Worm (Caenorhabditis elegans) whole organism, L4/young adult: Measurements from ENCODE around the gene clec-1.

ENCODE experiments used
- W03F9.2 ChIP-seq: fragments of 150-350 bp; optimal IDR thresholded peaks from 2 replicates; lab custom pipeline; 2014; ENCODE audit warnings: missing biosample characterization, missing genetic modification characterization
- dao-5 ChIP-seq: sonication (generic microtip); optimal IDR thresholded peaks from 2 replicates; lab custom pipeline; 2016; ENCODE audit warnings: missing genotype, missing genetic modification characterization, moderate library complexity, missing compliant biosample characterization
- him-1 ChIP-seq: sonication (generic microtip); optimal IDR thresholded peaks from 2 replicates; lab custom pipeline; 2016; ENCODE audit warnings: missing genotype, missing genetic modification reagents, missing genetic modification characterization, missing compliant biosample characterization

clec-1 gene

DNA sequence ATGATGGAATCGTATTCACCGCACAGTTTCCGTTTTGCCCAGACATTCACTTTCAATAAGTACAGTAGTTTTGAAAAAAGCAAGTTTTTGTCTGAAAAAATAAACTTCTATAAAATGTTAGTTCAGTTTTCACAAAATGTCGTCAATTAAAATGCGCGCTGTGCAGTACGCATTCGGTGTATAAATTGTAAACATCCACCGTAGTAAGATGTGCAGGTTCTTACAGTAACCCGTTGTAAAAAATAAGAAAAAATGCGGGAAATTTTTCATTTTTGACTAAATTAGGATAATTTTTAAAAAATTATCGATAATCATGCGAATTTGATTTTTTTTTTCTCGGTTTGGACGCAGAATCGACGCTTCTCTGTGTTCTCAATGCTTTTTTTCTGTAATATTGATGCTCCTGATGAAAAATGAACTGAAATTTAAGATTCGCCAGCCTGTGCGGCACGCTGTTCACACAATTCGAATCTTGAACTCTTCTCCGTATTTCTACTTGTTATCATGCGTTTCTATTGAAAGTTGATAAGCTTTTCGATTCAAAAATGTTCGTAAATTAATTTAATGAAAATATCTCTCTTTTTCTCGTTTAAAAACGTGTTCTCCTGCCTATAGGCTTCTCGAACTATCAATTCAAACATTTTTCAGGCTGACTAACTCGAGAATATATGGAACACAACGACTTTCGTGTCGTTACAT is 17.4 kb downstream of the clec-1 start, which contains the start of gene rga-3:
Gene rga-3, plus strand, starts transcription at position 649 of the 699 bp plus-strand sequence.
- TF ChIP-seq him-1 (no peak), W03F9.2 (tag; lab: Kevin White, UChicago) (peak; percentile 66)

DNA sequence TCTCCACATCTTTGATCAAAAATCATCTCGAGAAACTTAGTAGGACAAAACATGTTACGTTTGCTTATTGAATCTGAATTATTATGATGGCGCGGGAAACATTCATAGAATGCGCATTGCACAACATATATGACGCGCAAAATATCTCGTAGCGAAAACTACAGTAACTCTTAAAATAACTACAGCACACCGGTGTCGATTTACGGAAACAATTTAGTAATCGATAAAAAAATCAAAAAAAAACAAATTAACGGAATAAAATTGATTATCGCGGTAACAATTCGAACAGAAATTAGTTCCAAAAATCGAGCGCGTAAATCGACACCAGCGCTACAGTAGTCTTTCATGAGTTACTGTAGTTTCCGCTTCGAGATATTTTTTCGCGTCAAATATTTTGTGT is 22.1 kb downstream of the clec-1 start:
- no peak for TF ChIP-seq dao-5
- no peak for TF ChIP-seq him-1
- TF ChIP-seq W03F9.2 (tag; lab: Kevin White, UChicago), result no peak

DNA sequence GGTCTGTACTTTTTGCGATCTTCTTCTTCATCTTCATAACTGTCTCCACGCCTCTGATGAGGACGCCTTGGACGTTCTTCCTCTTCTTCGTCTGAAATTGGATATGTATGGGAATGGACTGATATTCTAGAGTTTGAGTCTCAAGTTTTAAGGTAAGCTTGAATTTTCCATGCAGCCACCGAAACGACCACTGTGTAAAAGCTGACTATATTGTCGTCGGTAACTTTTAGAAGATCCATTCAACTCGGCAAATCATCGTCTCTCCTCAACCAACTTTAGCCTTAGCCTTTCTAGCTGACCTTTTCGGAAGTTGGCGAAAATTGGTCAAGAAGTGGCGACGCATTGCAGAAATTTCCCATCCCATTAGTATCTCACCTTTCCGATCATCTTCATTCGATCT is 24.4 kb downstream of the clec-1 start:
- TF ChIP-seq him-1 (no peak), dao-5 (no peak), W03F9.2 (tag; lab: Kevin White, UChicago) (no peak)

DNA sequence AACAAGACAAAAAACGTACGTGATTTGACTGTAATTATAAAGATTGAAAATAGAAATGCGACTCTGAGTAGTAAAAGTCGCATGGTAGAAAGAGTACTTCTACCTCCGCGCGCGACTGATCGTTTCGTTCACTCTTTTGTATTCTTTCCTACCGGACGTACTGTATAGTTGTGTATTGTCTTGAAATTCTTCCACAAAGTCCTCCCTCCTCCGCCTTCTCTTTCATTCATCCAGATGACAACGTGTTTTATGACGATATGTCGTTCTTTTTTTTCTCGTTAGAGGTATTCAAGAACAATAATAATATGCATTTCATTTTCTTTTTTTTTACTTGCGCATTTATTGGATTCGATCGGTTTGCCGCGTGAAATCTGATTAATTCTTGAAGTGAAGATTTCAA is 26.5 kb downstream of the clec-1 start, which contains the start of gene K09H11.4:
Gene K09H11.4, minus strand, starts transcription at position 101 of the 400 bp plus-strand sequence.
- no peak for TF ChIP-seq him-1
- no peak for TF ChIP-seq W03F9.2 (tag; lab: Kevin White, UChicago)
- TF ChIP-seq dao-5, result no peak

DNA sequence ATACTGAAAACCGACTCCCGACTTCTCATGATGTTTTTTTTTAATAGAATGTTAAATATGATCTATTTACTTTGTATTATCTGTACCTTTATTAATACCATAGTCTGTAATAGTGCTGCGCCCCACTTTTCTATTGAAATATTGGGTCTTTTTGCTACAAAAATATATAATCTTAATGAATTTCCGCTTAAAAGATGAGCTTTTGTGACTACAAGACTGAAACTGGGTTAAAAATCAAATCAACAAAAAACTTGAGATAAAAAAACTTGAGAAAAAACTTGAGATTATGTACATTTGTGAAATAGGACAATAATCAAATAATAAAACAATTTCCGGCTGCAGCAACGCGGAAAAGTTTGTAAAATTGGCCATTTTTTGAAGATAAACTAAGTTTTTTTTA is 30.8 kb downstream of the clec-1 start, which contains the start of gene K09H11.15:
Gene K09H11.15, minus strand, starts transcription at position 101 of the 400 bp plus-strand sequence.
- TF ChIP-seq dao-5 (no peak), W03F9.2 (tag; lab: Kevin White, UChicago) (no peak), him-1 (no peak)

DNA sequence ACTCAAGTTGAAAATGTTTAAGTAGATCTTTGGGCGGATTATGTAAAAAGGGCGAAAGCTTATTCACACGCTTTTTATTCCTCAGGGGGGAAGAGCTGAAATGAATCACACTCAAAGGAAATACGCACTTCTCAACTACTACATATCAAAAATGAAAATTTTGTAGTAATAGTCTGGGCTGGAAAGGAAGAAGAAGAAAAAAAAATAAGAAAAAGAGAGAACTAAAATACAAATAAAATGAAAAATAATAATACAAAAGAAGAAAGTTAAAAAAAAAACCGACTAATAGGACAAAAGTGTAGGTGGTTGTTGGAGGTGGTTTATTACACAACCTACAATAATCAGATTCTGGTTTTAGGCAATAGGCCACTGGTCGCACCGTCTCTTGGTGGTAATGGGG is 36.1 kb downstream of the clec-1 start, which contains the start of gene K09H11.6:
Gene K09H11.6, minus strand, starts transcription at position 101 of the 400 bp plus-strand sequence.
- TF ChIP-seq dao-5 (no peak), him-1 (no peak), W03F9.2 (tag; lab: Kevin White, UChicago) (no peak)

DNA sequence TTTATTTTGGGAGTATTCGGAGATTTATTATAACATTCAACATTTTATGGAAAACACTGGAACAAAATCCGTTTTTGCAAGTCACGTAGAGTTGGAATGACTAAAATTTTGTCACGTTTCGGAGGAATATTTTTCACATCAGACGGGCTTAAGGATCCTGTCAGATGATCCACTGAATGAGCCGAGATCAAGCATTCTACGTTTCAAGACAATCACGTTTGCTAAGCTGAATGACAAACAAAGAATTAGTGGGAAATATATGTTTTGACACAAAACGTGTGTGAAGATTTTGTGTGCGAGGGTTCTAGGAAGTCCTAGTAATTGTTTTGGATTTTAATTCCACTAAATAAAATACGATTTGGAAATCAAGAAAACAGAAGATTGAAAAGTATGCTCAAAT is 39.5 kb downstream of the clec-1 start:
- TF ChIP-seq W03F9.2 (tag; lab: Kevin White, UChicago), result no peak
- TF ChIP-seq dao-5, result no peak
- TF ChIP-seq him-1, result no peak

DNA sequence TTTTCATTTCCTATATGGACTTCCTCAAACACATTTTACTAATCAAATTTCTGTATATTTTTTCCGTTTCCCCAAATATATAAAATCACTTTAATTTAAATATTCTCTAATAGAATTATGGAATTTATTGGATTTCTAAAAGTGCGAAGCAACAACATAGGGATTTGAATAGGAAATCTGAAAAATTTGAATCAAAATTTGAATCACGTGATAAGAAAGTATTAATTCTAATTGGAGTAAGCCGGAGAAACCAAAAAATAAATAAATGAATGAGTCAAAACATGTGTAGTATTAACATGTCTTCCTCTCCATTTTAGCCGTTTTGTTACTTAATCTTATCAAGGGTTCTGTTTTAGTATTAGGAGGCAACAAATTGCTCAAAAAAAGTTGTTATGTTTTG is 41.3 kb downstream of the clec-1 start:
- no peak for TF ChIP-seq him-1
- TF ChIP-seq W03F9.2 (tag; lab: Kevin White, UChicago), result no peak
- TF ChIP-seq dao-5, result no peak

DNA sequence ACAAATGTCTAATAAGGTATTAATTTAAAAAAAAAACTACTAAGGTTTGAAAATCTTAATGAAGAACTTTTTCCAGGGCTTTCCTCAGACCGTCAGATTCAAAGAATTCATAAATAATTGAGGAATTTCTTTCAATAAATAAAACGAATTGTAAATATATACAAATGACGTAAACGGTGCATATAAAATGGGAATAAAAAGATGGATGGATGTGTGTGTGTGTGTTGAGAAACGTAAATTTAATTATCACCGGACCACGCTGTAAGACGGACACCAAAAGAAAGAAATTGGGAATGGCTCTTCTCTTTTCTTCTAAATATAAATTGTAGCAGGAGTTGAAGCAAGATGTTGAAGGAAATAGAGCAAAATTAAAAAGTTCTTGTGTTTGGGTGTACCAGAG is 46.3 kb downstream of the clec-1 start:
- TF ChIP-seq him-1 (no peak), dao-5 (no peak), W03F9.2 (tag; lab: Kevin White, UChicago) (no peak)

DNA sequence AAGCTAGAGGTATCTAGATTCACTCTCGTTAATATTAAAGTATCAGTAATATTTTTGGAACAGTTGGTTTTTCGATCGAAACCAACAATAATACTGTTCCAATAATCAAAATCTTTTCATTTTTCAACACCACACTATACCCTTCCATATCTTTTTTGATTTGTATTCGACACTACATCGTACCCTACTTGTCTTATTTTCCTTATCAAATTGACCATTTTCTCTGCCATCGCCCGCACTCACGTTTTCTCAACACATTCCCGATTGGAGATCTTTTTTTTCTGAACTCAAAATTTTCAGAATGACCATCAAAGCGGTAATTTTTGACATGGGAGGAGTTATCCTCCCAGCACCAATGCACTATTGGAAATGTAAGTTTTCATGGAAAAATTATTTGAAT is 47.6 kb downstream of the clec-1 start, which contains the start of gene acds-10:
Gene acds-10, plus strand, starts transcription at position 301 of the 400 bp plus-strand sequence.
- TF ChIP-seq him-1 (no peak), W03F9.2 (tag; lab: Kevin White, UChicago) (no peak), dao-5 (no peak)
